Worm (Caenorhabditis elegans): ENCODE data around the gene lon-2.

ce11 chrX:4742285-4742684 is 6.6 kb downstream of the lon-2 start:
- no peak for TF ChIP-seq dao-5 (tag; optimal IDR thresholded peaks at IDR 0.05)
- no peak for TF ChIP-seq him-1 (tag; optimal IDR thresholded peaks at IDR 0.05)
- no peak for TF ChIP-seq W03F9.2 (tag; optimal IDR thresholded peaks at IDR 0.05)

All from whole organism, L4/young adult.